Fruit fly (Drosophila melanogaster): ENCODE results near the gene Pcyt1.

Gene Pcyt1

DNA sequence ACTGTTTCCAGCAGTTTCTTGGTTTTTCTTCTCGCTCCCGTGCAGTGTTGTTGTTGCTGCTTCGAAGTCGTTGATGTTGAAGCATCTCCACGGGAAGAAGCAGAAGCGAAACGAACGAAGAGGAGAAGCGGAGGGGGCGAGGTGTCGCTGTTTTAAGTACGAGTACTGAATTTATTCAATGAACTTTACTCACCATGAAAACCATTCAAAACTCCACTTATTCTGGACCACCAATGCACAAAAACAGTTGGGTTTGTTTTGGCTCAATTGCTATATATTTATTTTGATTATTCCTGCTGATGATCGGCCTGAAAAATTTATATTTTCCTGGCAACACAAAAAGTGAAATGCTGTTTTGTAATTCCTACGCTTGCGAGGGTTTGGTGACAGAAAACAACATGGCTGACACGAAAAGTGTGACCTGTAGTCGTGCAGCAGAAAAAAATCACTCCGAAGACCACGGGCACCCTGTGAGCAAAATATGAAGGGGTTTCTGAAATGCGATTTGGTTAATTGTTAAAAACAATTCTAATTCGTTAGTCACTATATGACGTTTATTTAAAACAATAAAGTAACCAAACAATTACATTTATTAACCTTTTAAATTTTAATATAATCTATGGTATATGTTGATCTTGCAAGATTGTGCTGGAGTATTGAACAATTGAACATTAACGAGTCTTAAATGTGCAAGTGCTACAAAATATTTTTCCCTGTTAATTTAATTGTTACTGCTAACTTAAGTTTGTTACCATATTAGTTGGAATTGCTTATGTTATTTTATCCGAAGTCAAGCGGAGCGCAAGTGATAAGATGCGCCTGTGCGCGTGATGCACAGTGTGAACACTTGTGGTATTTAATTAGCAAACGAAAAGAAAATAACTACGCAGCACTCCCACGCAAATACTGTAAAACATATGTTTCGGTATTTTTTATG, 22.6 kb downstream of the Pcyt1 start, which contains the start of gene CG7879 (continued):
- no peak for TF ChIP-seq Blimp-1 (GFP tag; optimal IDR thresholded peaks at IDR 0.05)
- TF ChIP-seq CG8632 (GFP tag; optimal IDR thresholded peaks at IDR 0.05), result no peak
- TF ChIP-seq vri (GFP tag; optimal IDR thresholded peaks at IDR 0.05), result peak; percentile 52
- no peak for TF ChIP-seq acj6 (GFP tag; optimal IDR thresholded peaks at IDR 0.05)
- TF ChIP-seq eg (GFP tag; IDR thresholded peaks at IDR 0.05), result 0 out of 3 replicates have a peak, but pooled peaks have one; percentile 25
- TF ChIP-seq CG8319 (GFP tag; optimal IDR thresholded peaks at IDR 0.05), result no peak
- no peak for TF ChIP-seq CG6808 (GFP tag; optimal IDR thresholded peaks at IDR 0.05)
- peak; percentile 10 to 20 for TF ChIP-seq ss (GFP tag; optimal IDR thresholded peaks at IDR 0.05)
- TF ChIP-seq Sox14 (GFP tag; optimal IDR thresholded peaks at IDR 0.05), result no peak
- peak; percentile 11 for TF ChIP-seq Sox15 (GFP tag; optimal IDR thresholded peaks at IDR 0.05)
- TF ChIP-seq OdsH (GFP tag; optimal IDR thresholded peaks at IDR 0.05), result peak; percentile 48
- TF ChIP-seq Lpt (GFP tag; optimal IDR thresholded peaks at IDR 0.05), result no peak
- TF ChIP-seq cyc (GFP tag; optimal IDR thresholded peaks at IDR 0.05), result peak; percentile 7
- no peak for TF ChIP-seq fd59A (GFP tag; optimal IDR thresholded peaks at IDR 0.05)
- TF ChIP-seq net (GFP tag; optimal IDR thresholded peaks at IDR 0.05), result peak; percentile 55
- no peak for TF ChIP-seq CG34406 (GFP tag; optimal IDR thresholded peaks at IDR 0.05)
- TF ChIP-seq Hr39 (GFP tag; optimal IDR thresholded peaks at IDR 0.05), result no peak
- TF ChIP-seq fd85E (GFP tag; optimal IDR thresholded peaks at IDR 0.05), result no peak
- TF ChIP-seq CG4318 (GFP tag; optimal IDR thresholded peaks at IDR 0.05), result no peak
- TF ChIP-seq CG10631 (GFP tag; optimal IDR thresholded peaks at IDR 0.05), result peak; percentile 50
- no peak for TF ChIP-seq CG7368 (GFP tag; optimal IDR thresholded peaks at IDR 0.05)
- no peak for TF ChIP-seq CG9139 (GFP tag; optimal IDR thresholded peaks at IDR 0.05)
- TF ChIP-seq Sox102F (GFP tag; optimal IDR thresholded peaks at IDR 0.05), result peak; percentile 23
- TF ChIP-seq CG6854 (GFP tag; optimal IDR thresholded peaks at IDR 0.05), result peak; percentile 63
- TF ChIP-seq CG11762 (GFP tag; optimal IDR thresholded peaks at IDR 0.05; ENCODE audit: insufficient read depth), result no peak
- TF ChIP-seq Ets96B (tag; optimal IDR thresholded peaks at IDR 0.05), result no peak
- peak; percentile 20; the same call in 1 of the 2 replicates for TF ChIP-seq CG15336 (GFP tag; IDR thresholded peaks at IDR 0.05)
- peak; percentile 42 for TF ChIP-seq Hr4 (GFP tag; optimal IDR thresholded peaks at IDR 0.05)
- TF ChIP-seq CG31627 (GFP tag; optimal IDR thresholded peaks at IDR 0.05), result peak; percentile 31
- TF ChIP-seq CG32006 (GFP tag; optimal IDR thresholded peaks at IDR 0.05), result no peak

DNA sequence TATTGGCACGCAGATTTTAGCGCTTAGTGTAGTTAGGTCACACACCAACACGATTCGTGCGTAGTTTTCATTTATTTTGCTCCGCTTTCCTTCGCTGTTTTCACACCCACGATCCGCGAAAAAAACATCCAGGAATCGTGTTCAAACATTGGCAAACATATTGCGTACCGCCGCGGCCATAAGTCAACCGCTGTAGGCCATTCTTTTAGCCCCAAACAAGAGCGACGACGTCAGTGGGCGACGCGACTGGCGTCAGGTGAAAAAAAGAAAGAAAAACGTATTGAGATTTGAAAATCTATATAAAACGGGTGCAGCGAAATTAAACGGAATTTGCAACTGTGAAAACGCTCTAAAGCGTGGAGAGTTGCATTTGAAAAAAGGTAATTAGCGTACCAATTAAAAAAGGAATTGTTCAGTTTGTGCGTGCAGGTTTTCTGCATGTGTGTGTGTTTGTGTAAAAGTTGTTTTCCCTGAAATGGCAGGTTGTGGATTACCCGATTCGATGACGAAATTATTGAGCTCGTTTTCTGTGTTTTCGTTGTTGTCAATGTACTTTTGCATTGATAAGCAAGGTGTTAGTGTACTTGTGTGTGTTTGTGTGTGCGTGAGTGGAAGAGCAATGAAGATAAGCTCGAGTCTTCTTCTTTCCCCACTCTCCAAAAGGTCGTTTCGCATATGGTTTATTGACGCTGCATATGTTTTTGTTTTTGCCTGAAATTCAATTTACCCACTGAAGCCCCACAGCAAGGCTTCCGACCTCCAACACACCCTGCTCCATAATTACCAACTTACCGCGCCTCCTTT, 23.5 kb downstream of the Pcyt1 start, which contains the start of gene Tmep:
Tmep (plus strand) TSS at position 20 of the 804 bp plus-strand sequence.
- TF ChIP-seq acj6 (GFP tag; optimal IDR thresholded peaks at IDR 0.05) (no peak), CG7368 (GFP tag; optimal IDR thresholded peaks at IDR 0.05) (no peak), pdm3 (GFP tag; optimal IDR thresholded peaks at IDR 0.05) (no peak), svp (GFP tag) (peak; percentile 98), ss (GFP tag; optimal IDR thresholded peaks at IDR 0.05) (peak in 1 of 2 experiments; percentile 22), net (GFP tag; optimal IDR thresholded peaks at IDR 0.05) (no peak), cyc (GFP tag; optimal IDR thresholded peaks at IDR 0.05) (no peak), Eip93F (GFP tag; optimal IDR thresholded peaks at IDR 0.05) (peak; percentile 10), CG11762 (GFP tag; optimal IDR thresholded peaks at IDR 0.05; ENCODE audit: insufficient read depth) (no peak), Sox102F (GFP tag; optimal IDR thresholded peaks at IDR 0.05) (peak; percentile 28), CG6808 (GFP tag; optimal IDR thresholded peaks at IDR 0.05) (peak; percentile 9), eg (GFP tag; IDR thresholded peaks at IDR 0.05) (peak; percentile 2; the same call in 1 of the 3 replicates), CG3919 (GFP tag; optimal IDR thresholded peaks at IDR 0.05) (peak; percentile 15), CG31627 (GFP tag; optimal IDR thresholded peaks at IDR 0.05) (no peak), CG8632 (GFP tag; optimal IDR thresholded peaks at IDR 0.05) (peak; percentile 15), CG6792 (GFP tag; optimal IDR thresholded peaks at IDR 0.05) (no peak), CG1621 (tag; optimal IDR thresholded peaks at IDR 0.05) (no peak), salr (GFP tag; optimal IDR thresholded peaks at IDR 0.05) (no peak), esn (GFP tag; optimal IDR thresholded peaks at IDR 0.05) (no peak), dsx (GFP tag; optimal IDR thresholded peaks at IDR 0.05; ENCODE audit: poor library complexity, severe bottlenecking) (no peak), Eip78C (GFP tag) (peak; percentile 57), fd59A (GFP tag; optimal IDR thresholded peaks at IDR 0.05) (no peak), CG4318 (GFP tag; optimal IDR thresholded peaks at IDR 0.05) (no peak), vri (GFP tag; optimal IDR thresholded peaks at IDR 0.05) (peak; percentile 66), achi (GFP tag; optimal IDR thresholded peaks at IDR 0.05) (no peak), topi (GFP tag; optimal IDR thresholded peaks at IDR 0.05) (peak; percentile 3)

Measured in whole organism, prepupa.